Comparison of ENCODE assay signal across 2 fruit fly cellular contexts in the genomic region with DNA sequence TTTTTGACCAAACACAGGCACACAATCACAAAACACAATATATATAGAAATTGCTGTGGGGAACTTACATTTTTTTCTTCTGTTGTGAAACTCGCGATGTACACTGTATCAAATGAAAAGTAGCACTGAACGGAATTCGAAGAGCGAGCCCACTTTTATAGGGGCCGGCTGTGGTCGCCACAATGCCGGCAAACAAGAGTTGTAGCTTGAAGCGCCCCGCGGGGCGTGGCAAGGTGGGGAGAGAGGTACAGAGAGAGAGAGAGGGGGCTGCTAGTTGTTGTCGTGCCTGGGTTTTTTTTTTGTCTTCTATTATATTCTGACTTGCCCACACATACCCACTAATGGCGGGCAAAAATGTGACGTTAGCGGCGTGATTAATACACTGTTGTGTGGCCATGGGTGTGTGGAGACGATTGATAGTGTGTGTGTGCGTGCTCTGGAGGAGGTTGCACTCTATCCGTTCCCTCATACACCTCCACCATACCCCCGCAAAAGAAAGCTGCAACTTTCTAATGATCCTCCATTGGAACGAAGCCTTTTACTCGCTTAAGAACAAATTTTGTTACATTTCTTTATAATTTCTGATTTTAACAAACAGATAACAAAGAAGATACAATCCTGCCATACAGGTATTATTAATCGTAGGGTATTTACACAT.
A peak's percentile ranks its signal among the peaks of the same experiment; 100 is the strongest.
TF ChIP-seq lines count a peak whose summit lies in the region.

A gene (minus strand): TSS at position 134 of the 658 bp plus-strand sequence.

TF ChIP-seq in whole organism, embryonic, 481 proteins besides CTCF, POLR2A, EP300 and RAD21 (continued from another document and continues in another):
- TF ChIP-seq Dbx (GFP tag; IDR thresholded peaks at IDR 0.05; lab: Robert Waterston, UW): peak; percentile 69; the same call in 2 of the 3 replicates
- TF ChIP-seq MTF-1 (GFP tag; optimal IDR thresholded peaks at IDR 0.05; lab: Kevin White, UChicago; ENCODE audit: borderline replicate concordance): no peak
- no peak for TF ChIP-seq CG1832 (GFP tag; optimal IDR thresholded peaks at IDR 0.05; lab: Kevin White, UChicago)
- TF ChIP-seq CG17359 (tag; optimal IDR thresholded peaks at IDR 0.05; lab: Kevin White, UChicago): peak; percentile 8
- no peak for TF ChIP-seq tna (GFP tag; IDR thresholded peaks at IDR 0.05; lab: Robert Waterston, UW; ENCODE audit: partially characterized antibody)
- no peak for TF ChIP-seq CG3847 (GFP tag; IDR thresholded peaks at IDR 0.05; lab: Robert Waterston, UW)
- 0 out of 2 replicates have a peak, but pooled peaks have one; percentile 35 for TF ChIP-seq Xrp1 (GFP tag; IDR thresholded peaks at IDR 0.05; lab: Robert Waterston, UW)
- peak; percentile 14 for TF ChIP-seq Usf (GFP tag; optimal IDR thresholded peaks at IDR 0.05; lab: Kevin White, UChicago)
- no peak for TF ChIP-seq CG11723 (GFP tag; optimal IDR thresholded peaks at IDR 0.05; lab: Kevin White, UChicago)
- TF ChIP-seq ara (GFP tag; IDR thresholded peaks at IDR 0.05; lab: Robert Waterston, UW): no peak
- TF ChIP-seq lola (GFP tag; optimal IDR thresholded peaks at IDR 0.05; lab: Kevin White, UChicago): no peak
- TF ChIP-seq CG17361 (GFP tag; IDR thresholded peaks at IDR 0.05; lab: Robert Waterston, UW): peak; percentile 49; the same call in 1 of the 3 replicates
- TF ChIP-seq H2.0 (GFP tag; IDR thresholded peaks at IDR 0.05; lab: Robert Waterston, UW): 0 out of 2 replicates have a peak, but pooled peaks have one; percentile 4
- no peak for TF ChIP-seq B-H1 (GFP tag; IDR thresholded peaks at IDR 0.05; lab: Robert Waterston, UW)
- no peak for TF ChIP-seq al (GFP tag; IDR thresholded peaks at IDR 0.05; lab: Robert Waterston, UW)
- no peak for TF ChIP-seq crp (GFP tag; optimal IDR thresholded peaks at IDR 0.05; lab: Kevin White, UChicago)
- TF ChIP-seq Trl (optimal IDR thresholded peaks at IDR 0.05; lab: Kevin White, UChicago): peak; percentile 69 to 83
- peak; percentile 33 for TF ChIP-seq Trl (GFP tag; optimal IDR thresholded peaks at IDR 0.05; lab: Kevin White, UChicago)
- TF ChIP-seq CG7963 (GFP tag; IDR thresholded peaks at IDR 0.05; lab: Robert Waterston, UW; ENCODE audit: partially characterized antibody): peak; percentile 45; the same call in 1 of the 3 replicates
- no peak for TF ChIP-seq Dref (GFP tag; IDR thresholded peaks at IDR 0.05; lab: Robert Waterston, UW)
- TF ChIP-seq zen2 (GFP tag; IDR thresholded peaks at IDR 0.05; lab: Robert Waterston, UW; ENCODE audit: partially characterized antibody): peak; percentile 38; the same call in 1 of the 3 replicates
- peak; percentile 39 for TF ChIP-seq Hr3 (GFP tag; optimal IDR thresholded peaks at IDR 0.05; lab: Kevin White, UChicago)
- no peak for TF ChIP-seq CG17328 (GFP tag; IDR thresholded peaks at IDR 0.05; lab: Robert Waterston, UW)
- TF ChIP-seq gt (GFP tag; IDR thresholded peaks at IDR 0.05; lab: Robert Waterston, UW): no peak
- no peak for TF ChIP-seq z (GFP tag; IDR thresholded peaks at IDR 0.05; lab: Robert Waterston, UW)
- TF ChIP-seq CG6654 (GFP tag; optimal IDR thresholded peaks at IDR 0.05; lab: Kevin White, UChicago): peak; percentile 34
- TF ChIP-seq Poxn (GFP tag; IDR thresholded peaks at IDR 0.05; lab: Robert Waterston, UW): no peak
- TF ChIP-seq CG2199 (GFP tag; IDR thresholded peaks at IDR 0.05; lab: Robert Waterston, UW): peak; percentile 90; the same call in 2 of the 3 replicates
- TF ChIP-seq CG12104 (GFP tag; optimal IDR thresholded peaks at IDR 0.05; lab: Kevin White, UChicago): peak; percentile 28
- TF ChIP-seq p53 (GFP tag; optimal IDR thresholded peaks at IDR 0.05; lab: Kevin White, UChicago): no peak
- TF ChIP-seq ewg (GFP tag; optimal IDR thresholded peaks at IDR 0.05; lab: Kevin White, UChicago): peak; percentile 21
- TF ChIP-seq Elba2 (GFP tag; optimal IDR thresholded peaks at IDR 0.05; lab: Kevin White, UChicago): no peak
- no peak for TF ChIP-seq lov (optimal IDR thresholded peaks at IDR 0.05; lab: Kevin White, UChicago)
- 0 out of 3 replicates have a peak, but pooled peaks have one; percentile 46 for TF ChIP-seq lov (GFP tag; IDR thresholded peaks at IDR 0.05; lab: Robert Waterston, UW)
- no peak for TF ChIP-seq CG31365 (tag; optimal IDR thresholded peaks at IDR 0.05; lab: Kevin White, UChicago)
- peak; percentile 23 for TF ChIP-seq CG8944 (GFP tag; optimal IDR thresholded peaks at IDR 0.05; lab: Kevin White, UChicago)
- TF ChIP-seq Adf1 (GFP tag; IDR thresholded peaks at IDR 0.05; lab: Robert Waterston, UW): peak; percentile 67; the same call in 1 of the 2 replicates
- TF ChIP-seq CG18011 (GFP tag; optimal IDR thresholded peaks at IDR 0.05; lab: Kevin White, UChicago): peak; percentile 24
- TF ChIP-seq Doc2 (GFP tag; IDR thresholded peaks at IDR 0.05; lab: Robert Waterston, UW): no peak
- no peak for TF ChIP-seq CG33557 (GFP tag; optimal IDR thresholded peaks at IDR 0.05; lab: Kevin White, UChicago)
- TF ChIP-seq nau (GFP tag; optimal IDR thresholded peaks at IDR 0.05; lab: Kevin White, UChicago): peak; percentile 6
- no peak for TF ChIP-seq MBD-R2 (GFP tag; IDR thresholded peaks at IDR 0.05; lab: Robert Waterston, UW)
- TF ChIP-seq CG14710 (tag; optimal IDR thresholded peaks at IDR 0.05; lab: Kevin White, UChicago): no peak
- 0 out of 3 replicates have a peak, but pooled peaks have one; percentile 27 for TF ChIP-seq CG6791 (GFP tag; IDR thresholded peaks at IDR 0.05; lab: Robert Waterston, UW; ENCODE audit: partially characterized antibody)
- peak; percentile 39 for TF ChIP-seq slp2 (GFP tag; optimal IDR thresholded peaks at IDR 0.05; lab: Kevin White, UChicago)
- TF ChIP-seq pum (GFP tag; optimal IDR thresholded peaks at IDR 0.05; lab: Kevin White, UChicago): peak; percentile 6
- TF ChIP-seq chif (GFP tag; optimal IDR thresholded peaks at IDR 0.05; lab: Kevin White, UChicago): peak; percentile 11 to 62
- TF ChIP-seq pita (GFP tag; optimal IDR thresholded peaks at IDR 0.05; lab: Kevin White, UChicago): no peak
- peak; percentile 66 for TF ChIP-seq kay (GFP tag; optimal IDR thresholded peaks at IDR 0.05; lab: Kevin White, UChicago)
- TF ChIP-seq ci (GFP tag; IDR thresholded peaks at IDR 0.05; lab: Robert Waterston, UW): peak; percentile 63; the same call in 2 of the 3 replicates
- no peak for TF ChIP-seq CrebB (tag; optimal IDR thresholded peaks at IDR 0.05; lab: Kevin White, UChicago)
- no peak for TF ChIP-seq CG7987 (GFP tag; optimal IDR thresholded peaks at IDR 0.05; lab: Kevin White, UChicago)
- no peak for TF ChIP-seq Neu2 (GFP tag; optimal IDR thresholded peaks at IDR 0.05; lab: Kevin White, UChicago; ENCODE audit: borderline replicate concordance)
- no peak; the same call in 2 of the 3 replicates for TF ChIP-seq knrl (GFP tag; IDR thresholded peaks at IDR 0.05; lab: Robert Waterston, UW; ENCODE audit: partially characterized antibody)
- TF ChIP-seq gfzf (GFP tag; optimal IDR thresholded peaks at IDR 0.05; lab: Kevin White, UChicago): no peak
- TF ChIP-seq grn (GFP tag; optimal IDR thresholded peaks at IDR 0.05; lab: Kevin White, UChicago): no peak
- no peak for TF ChIP-seq CG6689 (GFP tag; IDR thresholded peaks at IDR 0.05; lab: Robert Waterston, UW)
- peak; percentile 19 for TF ChIP-seq emc (GFP tag; optimal IDR thresholded peaks at IDR 0.05; lab: Kevin White, UChicago)
- TF ChIP-seq Rx (GFP tag; IDR thresholded peaks at IDR 0.05; lab: Robert Waterston, UW): no peak

TF ChIP-seq in whole organism, prepupa, 60 proteins besides CTCF, POLR2A, EP300 and RAD21 (continued from another document):
- TF ChIP-seq Sox15 (GFP tag; optimal IDR thresholded peaks at IDR 0.05; lab: Kevin White, UChicago): peak; percentile 10
- peak; percentile 60 for TF ChIP-seq esn (GFP tag; optimal IDR thresholded peaks at IDR 0.05; lab: Kevin White, UChicago)
- TF ChIP-seq fkh (GFP tag; optimal IDR thresholded peaks at IDR 0.05; lab: Kevin White, UChicago): peak; percentile 62
- peak; percentile 64 for TF ChIP-seq lz (GFP tag; optimal IDR thresholded peaks at IDR 0.05; lab: Kevin White, UChicago)
- peak; percentile 75 for TF ChIP-seq eg (GFP tag; IDR thresholded peaks at IDR 0.05; lab: Robert Waterston, UW)
- TF ChIP-seq CG3919 (GFP tag; optimal IDR thresholded peaks at IDR 0.05; lab: Kevin White, UChicago): peak; percentile 71
- TF ChIP-seq CG6792 (GFP tag; optimal IDR thresholded peaks at IDR 0.05; lab: Kevin White, UChicago): peak; percentile 21
- TF ChIP-seq CG6163 (GFP tag; IDR thresholded peaks at IDR 0.05; lab: Robert Waterston, UW): peak; percentile 69
- TF ChIP-seq fd59A (GFP tag; optimal IDR thresholded peaks at IDR 0.05; lab: Kevin White, UChicago): peak; percentile 59
- peak; percentile 83 for TF ChIP-seq Lpt (GFP tag; optimal IDR thresholded peaks at IDR 0.05; lab: Kevin White, UChicago)
- TF ChIP-seq Hr38 (GFP tag; optimal IDR thresholded peaks at IDR 0.05; lab: Kevin White, UChicago): no peak
- TF ChIP-seq vri (GFP tag; optimal IDR thresholded peaks at IDR 0.05; lab: Kevin White, UChicago): peak; percentile 49
